Fruit fly (Drosophila melanogaster) whole organism, embryonic: ENCODE measurements around the gene Oatp33Eb.

Experiments used
- Awh ChIP-seq: fragments of 200-800 bp; sonication (Bioruptor generic); IDR thresholded peaks from 2 replicates; pipeline ENCODE4, ENCODE4 v1.3.6; 2022; ENCODE audit warnings: missing biosample characterization, missing genetic modification characterization
- B-H2 ChIP-seq: fragments of 200-800 bp; sonication (Bioruptor generic); optimal IDR thresholded peaks from 2 replicates; lab custom pipeline; 2018; ENCODE audit warnings: missing biosample characterization, mild to moderate bottlenecking, missing genetic modification characterization
- CG1024 ChIP-seq: fragments of 200-800 bp; sonication (Bioruptor generic); IDR thresholded peaks from 2 replicates; pipeline ENCODE4 v1.3.6; 2022; ENCODE audit warnings: missing biosample characterization, missing genetic modification characterization
- CG13287 ChIP-seq: fragments of 200-800 bp; sonication (Bioruptor generic); IDR thresholded peaks from 2 replicates; pipeline ENCODE4 v1.3.6; 2022; ENCODE audit warnings: missing biosample characterization, missing genetic modification characterization; ENCODE audit not compliant: partially characterized antibody
- CG13775 ChIP-seq: fragments of 200-800 bp; sonication (Bioruptor generic); optimal IDR thresholded peaks from 3 replicates; lab custom pipeline; 2017; ENCODE audit warnings: missing biosample characterization, mild to moderate bottlenecking, missing genetic modification characterization
- CG14710 ChIP-seq: fragments of 200-800 bp; sonication (Bioruptor generic); optimal IDR thresholded peaks from 3 replicates; lab custom pipeline; 2019; ENCODE audit warnings: missing biosample characterization, mild to moderate bottlenecking, missing genetic modification characterization, moderate library complexity
- CG15696 ChIP-seq: fragments of 200-800 bp; sonication (Bioruptor generic); optimal IDR thresholded peaks from 2 replicates; lab custom pipeline; 2019; ENCODE audit warnings: missing biosample characterization, mild to moderate bottlenecking, missing genetic modification characterization, moderate library complexity
- CG17328 ChIP-seq: fragments of 200-800 bp; sonication (Bioruptor generic); IDR thresholded peaks from 2 replicates; pipeline ENCODE4 v1.3.6; 2022; ENCODE audit warnings: missing biosample characterization, missing genetic modification characterization
- CG2120 ChIP-seq: fragments of 200-800 bp; sonication (Bioruptor generic); optimal IDR thresholded peaks from 3 replicates; lab custom pipeline; 2016; ENCODE audit warnings: missing biosample characterization, missing genetic modification characterization
- CG2875 ChIP-seq: fragments of 200-800 bp; sonication (Bioruptor generic); optimal IDR thresholded peaks from 2 replicates; lab custom pipeline; 2017; ENCODE audit warnings: missing biosample characterization, mild to moderate bottlenecking, missing genetic modification characterization, missing genetic modification reagents
- CG30403 ChIP-seq: fragments of 200-800 bp; sonication (Bioruptor generic); optimal IDR thresholded peaks from 3 replicates; lab custom pipeline; 2016; ENCODE audit warnings: missing biosample characterization, missing genetic modification characterization
- CG43689 ChIP-seq: fragments of 200-800 bp; sonication (Bioruptor generic); IDR thresholded peaks from 2 replicates; pipeline ENCODE4 v1.3.6; 2022; ENCODE audit warnings: missing biosample characterization, missing genetic modification characterization
- CG4617 ChIP-seq: fragments of 200-800 bp; sonication (Bioruptor generic); optimal IDR thresholded peaks from 3 replicates; lab custom pipeline; 2016; ENCODE audit warnings: missing biosample characterization, missing genetic modification characterization, borderline replicate concordance
- CG6683 ChIP-seq: fragments of 200-800 bp; sonication (Bioruptor generic); optimal IDR thresholded peaks from 2 replicates; lab custom pipeline; 2017; ENCODE audit warnings: missing biosample characterization, mild to moderate bottlenecking, missing genetic modification characterization, missing genetic modification reagents
- CG6791 ChIP-seq: fragments of 200-800 bp; sonication (Bioruptor generic); IDR thresholded peaks from 3 replicates; pipeline ENCODE4 v1.3.6; 2022; ENCODE audit warnings: missing biosample characterization, missing genetic modification characterization; ENCODE audit not compliant: partially characterized antibody
- CG7372 ChIP-seq: fragments of 200-800 bp; sonication (Bioruptor generic); IDR thresholded peaks from 2 replicates; pipeline ENCODE4 v1.3.6; 2022; ENCODE audit warnings: missing biosample characterization, missing genetic modification characterization
- CG7745 ChIP-seq: fragments of 200-800 bp; sonication (Bioruptor generic); optimal IDR thresholded peaks from 2 replicates; lab custom pipeline; 2018; ENCODE audit warnings: missing biosample characterization, mild to moderate bottlenecking, missing genetic modification characterization, moderate library complexity
- CG8290 ChIP-seq, 3 experiments: fragments of 200-800 bp; sonication (Bioruptor generic); optimal IDR thresholded peaks; 2 replicates each; lab custom pipeline; 2016 to 2019; ENCODE audit warnings: missing biosample characterization in 3 of 3, missing genetic modification characterization in 3 of 3, mild to moderate bottlenecking in 2 of 3, moderate library complexity in 1 of 3
- CG8944 ChIP-seq: fragments of 200-800 bp; sonication (Bioruptor generic); optimal IDR thresholded peaks from 3 replicates; lab custom pipeline; 2016; ENCODE audit warnings: missing biosample characterization, missing genetic modification characterization
- CTCF ChIP-seq: fragments of 200-800 bp; sonication (Bioruptor generic); optimal IDR thresholded peaks from 2 replicates; lab custom pipeline; 2017; ENCODE audit warnings: missing biosample characterization, mild to moderate bottlenecking, missing genetic modification characterization, moderate library complexity
- Camta ChIP-seq: fragments of 200-800 bp; sonication (Bioruptor generic); optimal IDR thresholded peaks from 2 replicates; lab custom pipeline; 2016; ENCODE audit warnings: missing biosample characterization, missing genetic modification characterization
- D ChIP-seq, 2 experiments: fragments of 200-800 bp in 1 of 2; fragments of >200 bp in 1 of 2; sonication (Bioruptor generic) in 1 of 2; optimal IDR thresholded peaks; 2 replicates in 1 of 2; 3 replicates in 1 of 2; lab custom pipeline; 2017; ENCODE audit warnings: mild to moderate bottlenecking in 1 of 2, missing biosample characterization in 1 of 2, missing genetic modification characterization in 1 of 2, missing genetic modification reagents in 1 of 2
- E2f2 ChIP-seq: fragments of 200-800 bp; sonication (Bioruptor generic); IDR thresholded peaks from 2 replicates; pipeline ENCODE4 v1.3.6; 2022; ENCODE audit warnings: missing biosample characterization, missing genetic modification characterization
- H2.0 ChIP-seq: fragments of 200-800 bp; sonication (Bioruptor generic); IDR thresholded peaks from 2 replicates; pipeline ENCODE4 v1.3.6; 2022; ENCODE audit warnings: missing biosample characterization, missing genetic modification characterization
- Hand ChIP-seq: fragments of 200-800 bp; sonication (Bioruptor generic); optimal IDR thresholded peaks from 2 replicates; lab custom pipeline; 2017; ENCODE audit warnings: mild to moderate bottlenecking, missing biosample characterization, missing genetic modification reagents, missing genetic modification characterization
- Hey ChIP-seq: fragments of 200-800 bp; sonication (Bioruptor generic); optimal IDR thresholded peaks from 3 replicates; lab custom pipeline; 2018; ENCODE audit warnings: missing biosample characterization, mild to moderate bottlenecking, missing genetic modification characterization
- HmgZ ChIP-seq: fragments of 200-800 bp; sonication (Bioruptor generic); optimal IDR thresholded peaks from 2 replicates; lab custom pipeline; 2018; ENCODE audit warnings: missing biosample characterization, mild to moderate bottlenecking, missing genetic modification characterization
- Hmr ChIP-seq: fragments of 200-800 bp; sonication (Bioruptor generic); optimal IDR thresholded peaks from 3 replicates; lab custom pipeline; 2017; ENCODE audit warnings: mild to moderate bottlenecking, missing biosample characterization, missing genetic modification reagents, missing genetic modification characterization
- Hr51 ChIP-seq, 2 experiments: fragments of 200-800 bp; sonication (Bioruptor generic); optimal IDR thresholded peaks; 2 replicates in 1 of 2; 3 replicates in 1 of 2; lab custom pipeline; 2016 to 2018; ENCODE audit warnings: missing biosample characterization in 2 of 2, missing genetic modification characterization in 2 of 2, mild to moderate bottlenecking in 1 of 2, moderate library complexity in 1 of 2
- NC2β ChIP-seq: fragments of 200-800 bp; sonication (Bioruptor generic); optimal IDR thresholded peaks from 2 replicates; lab custom pipeline; 2016; ENCODE audit warnings: missing biosample characterization, missing genetic modification characterization
- NfI ChIP-seq: fragments of 200-800 bp; sonication (Bioruptor generic); optimal IDR thresholded peaks from 3 replicates; lab custom pipeline; 2018; ENCODE audit warnings: missing biosample characterization, mild to moderate bottlenecking, missing genetic modification characterization, moderate library complexity
- PHDP ChIP-seq: fragments of 200-800 bp; sonication (Bioruptor generic); optimal IDR thresholded peaks from 3 replicates; lab custom pipeline; 2018; ENCODE audit warnings: missing biosample characterization, mild to moderate bottlenecking, missing genetic modification characterization, moderate library complexity
- Sox100B ChIP-seq: fragments of 200-800 bp; sonication (Bioruptor generic); optimal IDR thresholded peaks from 3 replicates; lab custom pipeline; 2018; ENCODE audit warnings: missing biosample characterization, mild to moderate bottlenecking, missing genetic modification characterization
- Sox102F ChIP-seq: fragments of 200-800 bp; sonication (Bioruptor generic); optimal IDR thresholded peaks from 2 replicates; lab custom pipeline; 2018; ENCODE audit warnings: missing biosample characterization, mild to moderate bottlenecking, missing genetic modification characterization, moderate library complexity
- Usf ChIP-seq: fragments of 200-800 bp; sonication (Bioruptor generic); optimal IDR thresholded peaks from 2 replicates; lab custom pipeline; 2017; ENCODE audit warnings: missing genotype, missing biosample characterization, missing genetic modification characterization
- bigmax ChIP-seq: fragments of 200-800 bp; sonication (Bioruptor generic); optimal IDR thresholded peaks from 2 replicates; lab custom pipeline; 2018; ENCODE audit warnings: missing biosample characterization, mild to moderate bottlenecking, missing genetic modification characterization
- caup ChIP-seq: fragments of 200-800 bp; sonication (Bioruptor generic); optimal IDR thresholded peaks from 3 replicates; lab custom pipeline; 2017; ENCODE audit warnings: missing biosample characterization, mild to moderate bottlenecking, missing genetic modification characterization, moderate library complexity; ENCODE audit not compliant: severe bottlenecking
- chm ChIP-seq: fragments of 200-800 bp; sonication (Bioruptor generic); IDR thresholded peaks from 2 replicates; pipeline ENCODE4 v1.3.6; 2022; ENCODE audit warnings: missing biosample characterization, missing genetic modification characterization
- danr ChIP-seq: fragments of 200-800 bp; sonication (Bioruptor generic); IDR thresholded peaks from 2 replicates; pipeline ENCODE4 v1.3.6; 2022; ENCODE audit warnings: missing biosample characterization, missing genetic modification characterization
- dimm ChIP-seq: fragments of 200-800 bp; sonication (Bioruptor generic); IDR thresholded peaks from 2 replicates; pipeline ENCODE4 v1.3.6; 2022; ENCODE audit warnings: missing biosample characterization, missing genetic modification characterization
- dysf ChIP-seq: fragments of 200-800 bp; sonication (Bioruptor generic); IDR thresholded peaks from 3 replicates; pipeline ENCODE4 v1.3.6; 2022; ENCODE audit warnings: missing biosample characterization, missing genetic modification characterization
- eve ChIP-seq, 2 experiments: fragments of >200 bp; optimal IDR thresholded peaks; 2 replicates each; lab custom pipeline; 2017; ENCODE audit warnings: missing biosample characterization in 2 of 2, missing genetic modification characterization in 2 of 2
- h ChIP-seq: fragments of >200 bp; optimal IDR thresholded peaks from 2 replicates; lab custom pipeline; 2017
- nau ChIP-seq: fragments of 200-800 bp; sonication (Bioruptor generic); optimal IDR thresholded peaks from 3 replicates; lab custom pipeline; 2017; ENCODE audit warnings: missing biosample characterization, mild to moderate bottlenecking, missing genetic modification characterization, missing genetic modification reagents
- shn ChIP-seq: fragments of 200-800 bp; sonication (Bioruptor generic); optimal IDR thresholded peaks from 3 replicates; lab custom pipeline; 2016; ENCODE audit warnings: missing biosample characterization, missing genetic modification characterization
- sqz ChIP-seq: fragments of 200-800 bp; sonication (Bioruptor generic); optimal IDR thresholded peaks from 3 replicates; lab custom pipeline; 2018; ENCODE audit warnings: missing biosample characterization, mild to moderate bottlenecking, missing genetic modification characterization
- tll ChIP-seq, 2 experiments: fragments of 200-800 bp in 1 of 2; fragments of >200 bp in 1 of 2; sonication (Bioruptor generic) in 1 of 2; optimal IDR thresholded peaks; 2 replicates each; lab custom pipeline; 2017 to 2019; ENCODE audit warnings: missing biosample characterization in 2 of 2, missing genetic modification characterization in 2 of 2, mild to moderate bottlenecking in 1 of 2, moderate library complexity in 1 of 2
- wek ChIP-seq: fragments of 200-800 bp; sonication (Bioruptor generic); optimal IDR thresholded peaks from 3 replicates; lab custom pipeline; 2018; ENCODE audit warnings: missing biosample characterization, mild to moderate bottlenecking, missing genetic modification characterization, moderate library complexity
- zfh2 ChIP-seq: fragments of 200-800 bp; sonication (Bioruptor generic); optimal IDR thresholded peaks from 2 replicates; lab custom pipeline; 2016; ENCODE audit warnings: missing biosample characterization, missing genetic modification characterization

Gene Oatp33Eb

dm6 chr2L:12424555-12424954 lies 23.7 kb upstream of the Oatp33Eb start, which contains the start of gene Fam92 (continued):
- TF ChIP-seq CG14710 = peak; percentile 39
- TF ChIP-seq zfh2 (GFP tag; lab: Kevin White, UChicago) = peak; percentile 11
- peak; percentile 48 for TF ChIP-seq Hmr (GFP tag; lab: Kevin White, UChicago)
- no peak for TF ChIP-seq eve (GFP tag; optimal IDR thresholded peaks at IDR 0.05; lab: Kevin White, UChicago)
- TF ChIP-seq CG7745 = no peak
- TF ChIP-seq sqz (GFP tag; lab: Kevin White, UChicago) = no peak
- peak; percentile 31; the same call in 1 of the 2 replicates for TF ChIP-seq CG13287 (GFP tag; lab: Robert Waterston, UW)
- peak; percentile 99 for TF ChIP-seq CTCF (GFP tag; lab: Kevin White, UChicago)
- no peak for TF ChIP-seq Usf (GFP tag; lab: Kevin White, UChicago)
- peak; percentile 52 for TF ChIP-seq caup (GFP tag; lab: Kevin White, UChicago)
- no peak for TF ChIP-seq CG7372
- TF ChIP-seq Sox102F (GFP tag; lab: Kevin White, UChicago) = peak; percentile 57
- peak; percentile 36 for TF ChIP-seq CG8944 (GFP tag; lab: Kevin White, UChicago)
- no peak for TF ChIP-seq CG43689 (GFP tag; lab: Robert Waterston, UW)
- TF ChIP-seq CG2875 (GFP tag; lab: Kevin White, UChicago) = peak; percentile 31
- no peak for TF ChIP-seq Awh
- TF ChIP-seq tll (GFP tag; optimal IDR thresholded peaks at IDR 0.05; lab: Kevin White, UChicago) = no peak
- peak; percentile 71 for TF ChIP-seq NfI (GFP tag; lab: Kevin White, UChicago)
- TF ChIP-seq PHDP (tag; lab: Kevin White, UChicago) = peak; percentile 46
- TF ChIP-seq Hey = no peak
- peak; percentile 61 for TF ChIP-seq NC2β
- peak; percentile 54 for TF ChIP-seq nau (GFP tag; lab: Kevin White, UChicago)
- TF ChIP-seq E2f2 (GFP tag; lab: Robert Waterston, UW) = peak; percentile 32; the same call in 1 of the 2 replicates
- peak; percentile 65 for TF ChIP-seq B-H2 (GFP tag; lab: Kevin White, UChicago)
- TF ChIP-seq wek (GFP tag; lab: Kevin White, UChicago) = no peak
- TF ChIP-seq CG6683 (GFP tag; lab: Kevin White, UChicago) = no peak
- TF ChIP-seq CG30403 (GFP tag; lab: Kevin White, UChicago) = peak; percentile 60
- peak; percentile 29; the same call in 1 of the 2 replicates for TF ChIP-seq chm
- peak; percentile 34; the same call in 1 of the 2 replicates for TF ChIP-seq CG17328 (GFP tag; lab: Robert Waterston, UW)
- no peak for TF ChIP-seq shn (GFP tag; lab: Kevin White, UChicago)
- peak; percentile 36; the same call in 1 of the 2 replicates for TF ChIP-seq H2.0 (GFP tag; lab: Robert Waterston, UW)
- TF ChIP-seq h (lab: Kevin White, UChicago) = no peak
- peak; percentile 2 for TF ChIP-seq CG4617 (GFP tag; lab: Kevin White, UChicago)
- TF ChIP-seq CG1024 (GFP tag; lab: Robert Waterston, UW) = peak; percentile 24; the same call in 1 of the 2 replicates
- no peak for TF ChIP-seq dimm (GFP tag; lab: Robert Waterston, UW)
- no peak for TF ChIP-seq Hand (GFP tag; lab: Kevin White, UChicago)
- peak; percentile 64 for TF ChIP-seq CG15696 (tag; lab: Kevin White, UChicago)
- TF ChIP-seq CG8290 (GFP tag; optimal IDR thresholded peaks at IDR 0.05; lab: Kevin White, UChicago) = peak; percentile 52
- TF ChIP-seq CG8290 (tag; optimal IDR thresholded peaks at IDR 0.05; lab: Kevin White, UChicago) = peak in 1 of 2 experiments; percentile 68
- no peak for TF ChIP-seq D (optimal IDR thresholded peaks at IDR 0.05; lab: Kevin White, UChicago)
- TF ChIP-seq D (GFP tag; optimal IDR thresholded peaks at IDR 0.05; lab: Kevin White, UChicago) = no peak
- peak; percentile 49; the same call in 1 of the 3 replicates for TF ChIP-seq dysf (GFP tag; lab: Robert Waterston, UW)
- peak; percentile 10 for TF ChIP-seq Sox100B
- TF ChIP-seq CG6791 (GFP tag; lab: Robert Waterston, UW) = no peak
- TF ChIP-seq CG2120 = peak; percentile 47
- TF ChIP-seq Camta (GFP tag; lab: Kevin White, UChicago) = peak; percentile 19
- no peak for TF ChIP-seq bigmax (GFP tag; lab: Kevin White, UChicago)
- TF ChIP-seq danr (GFP tag; lab: Robert Waterston, UW) = no peak
- TF ChIP-seq HmgZ (tag; lab: Kevin White, UChicago) = peak; percentile 51
- no peak for TF ChIP-seq CG13775 (GFP tag; lab: Kevin White, UChicago)
- TF ChIP-seq Hr51 (GFP tag; optimal IDR thresholded peaks at IDR 0.05; lab: Kevin White, UChicago) = peak; percentile 13 to 39
